Fruit fly (Drosophila melanogaster) whole organism, embryonic: ENCODE results near the gene Slimp.
A peak's percentile ranks its signal among the peaks of the same experiment; 100 is the strongest.

ENCODE experiments used
- ATbp ChIP-seq: fragments of 200-800 bp; sonication (Bioruptor generic); optimal IDR thresholded peaks from 2 replicates; lab custom pipeline; 2017; ENCODE audit warnings: missing biosample characterization, mild to moderate bottlenecking, missing genetic modification characterization, missing genetic modification reagents
- Adf1 ChIP-seq: fragments of 200-800 bp; sonication (Bioruptor generic); IDR thresholded peaks from 2 replicates; pipeline ENCODE4 v1.3.6; 2022; ENCODE audit warnings: missing biosample characterization, missing genetic modification characterization
- BtbVII ChIP-seq: fragments of 200-800 bp; sonication (Bioruptor generic); optimal IDR thresholded peaks from 3 replicates; lab custom pipeline; 2017; ENCODE audit warnings: missing biosample characterization, mild to moderate bottlenecking, missing genetic modification characterization
- Bteb2 ChIP-seq: fragments of 200-800 bp; sonication (Bioruptor generic); optimal IDR thresholded peaks from 2 replicates; lab custom pipeline; 2016; ENCODE audit warnings: missing biosample characterization, missing genetic modification characterization
- CG10267 ChIP-seq: fragments of 200-800 bp; sonication (Bioruptor generic); optimal IDR thresholded peaks from 2 replicates; lab custom pipeline; 2018; ENCODE audit warnings: missing biosample characterization, mild to moderate bottlenecking, missing genetic modification characterization, moderate library complexity
- CG10431 ChIP-seq: fragments of 200-800 bp; sonication (Bioruptor generic); optimal IDR thresholded peaks from 3 replicates; lab custom pipeline; 2018; ENCODE audit warnings: missing biosample characterization, mild to moderate bottlenecking, missing genetic modification characterization
- CG11456 ChIP-seq: fragments of 200-800 bp; sonication (Bioruptor generic); IDR thresholded peaks from 3 replicates; pipeline ENCODE4 v1.3.6; 2022; ENCODE audit warnings: missing biosample characterization, missing genetic modification characterization
- CG1233 ChIP-seq: fragments of 200-800 bp; sonication (Bioruptor generic); optimal IDR thresholded peaks from 4 replicates; lab custom pipeline; 2018; ENCODE audit warnings: missing biosample characterization, mild to moderate bottlenecking, missing genetic modification characterization
- CG15011 ChIP-seq: fragments of 200-800 bp; sonication (Bioruptor generic); optimal IDR thresholded peaks from 3 replicates; lab custom pipeline; 2018; ENCODE audit warnings: missing biosample characterization, mild to moderate bottlenecking, missing genetic modification characterization
- CG15601 ChIP-seq: fragments of 200-800 bp; sonication (Bioruptor generic); optimal IDR thresholded peaks from 3 replicates; lab custom pipeline; 2019; ENCODE audit warnings: missing biosample characterization, mild to moderate bottlenecking, missing genetic modification characterization, moderate library complexity
- CG15696 ChIP-seq: fragments of 200-800 bp; sonication (Bioruptor generic); optimal IDR thresholded peaks from 2 replicates; lab custom pipeline; 2019; ENCODE audit warnings: missing biosample characterization, mild to moderate bottlenecking, missing genetic modification characterization, moderate library complexity
- CG18262 ChIP-seq: fragments of 200-800 bp; optimal IDR thresholded peaks from 3 replicates; lab custom pipeline; 2019; ENCODE audit warnings: missing biosample characterization, mild to moderate bottlenecking, missing genetic modification characterization, moderate library complexity
- CG3065 ChIP-seq: fragments of 200-800 bp; sonication (Bioruptor generic); optimal IDR thresholded peaks from 2 replicates; lab custom pipeline; 2016; ENCODE audit warnings: missing biosample characterization, missing genetic modification characterization
- CG31441 ChIP-seq: fragments of 200-800 bp; sonication (Bioruptor generic); IDR thresholded peaks from 2 replicates; pipeline ENCODE4 v1.3.6; 2022; ENCODE audit warnings: missing biosample characterization, missing genetic modification characterization
- CG3407 ChIP-seq: fragments of 200-800 bp; sonication (Bioruptor generic); optimal IDR thresholded peaks from 2 replicates; lab custom pipeline; 2018; ENCODE audit warnings: missing biosample characterization, mild to moderate bottlenecking, missing genetic modification characterization
- CG8388 ChIP-seq: fragments of 200-800 bp; sonication (Bioruptor generic); optimal IDR thresholded peaks from 2 replicates; lab custom pipeline; 2019; ENCODE audit warnings: missing biosample characterization, mild to moderate bottlenecking, missing genetic modification characterization, moderate library complexity
- CG9797 ChIP-seq: fragments of 200-800 bp; sonication (Bioruptor generic); optimal IDR thresholded peaks from 3 replicates; lab custom pipeline; 2018; ENCODE audit warnings: missing biosample characterization, mild to moderate bottlenecking, missing genetic modification characterization
- CoRest ChIP-seq: fragments of 200-800 bp; sonication (Bioruptor generic); optimal IDR thresholded peaks from 3 replicates; lab custom pipeline; 2018; ENCODE audit warnings: missing biosample characterization, mild to moderate bottlenecking, missing genetic modification characterization, moderate library complexity
- D ChIP-seq, 2 experiments: fragments of 200-800 bp in 1 of 2; fragments of >200 bp in 1 of 2; sonication (Bioruptor generic) in 1 of 2; optimal IDR thresholded peaks; 2 replicates in 1 of 2; 3 replicates in 1 of 2; lab custom pipeline; 2017; ENCODE audit warnings: mild to moderate bottlenecking in 1 of 2, missing biosample characterization in 1 of 2, missing genetic modification characterization in 1 of 2, missing genetic modification reagents in 1 of 2
- Dfd ChIP-seq, 2 experiments: fragments of >200 bp; optimal IDR thresholded peaks; 2 replicates each; lab custom pipeline; 2017; ENCODE audit warnings: missing biosample characterization in 2 of 2, missing genetic modification characterization in 2 of 2
- Dp ChIP-seq: fragments of 200-800 bp; sonication (Bioruptor generic); optimal IDR thresholded peaks from 2 replicates; lab custom pipeline; 2018; ENCODE audit warnings: missing biosample characterization, mild to moderate bottlenecking, missing genetic modification characterization, moderate library complexity
- Gug ChIP-seq: fragments of 200-800 bp; sonication (Bioruptor generic); IDR thresholded peaks from 4 replicates; pipeline ENCODE4 v1.3.6; 2022; ENCODE audit warnings: missing biosample characterization, missing genetic modification characterization
- HLH4C ChIP-seq: fragments of 200-800 bp; sonication (Bioruptor generic); IDR thresholded peaks from 3 replicates; pipeline ENCODE4 v1.3.6; 2022; ENCODE audit warnings: missing biosample characterization, missing genetic modification characterization; ENCODE audit not compliant: partially characterized antibody
- Hand ChIP-seq: fragments of 200-800 bp; sonication (Bioruptor generic); optimal IDR thresholded peaks from 2 replicates; lab custom pipeline; 2017; ENCODE audit warnings: mild to moderate bottlenecking, missing biosample characterization, missing genetic modification reagents, missing genetic modification characterization
- Jarid2 ChIP-seq: fragments of 200-800 bp; sonication (Bioruptor generic); optimal IDR thresholded peaks from 3 replicates; lab custom pipeline; 2017; ENCODE audit warnings: mild to moderate bottlenecking, missing biosample characterization, missing genetic modification reagents, missing genetic modification characterization
- MTF-1 ChIP-seq: fragments of 200-800 bp; sonication (Bioruptor generic); optimal IDR thresholded peaks from 2 replicates; lab custom pipeline; 2018; ENCODE audit warnings: missing biosample characterization, mild to moderate bottlenecking, missing genetic modification characterization, borderline replicate concordance
- Mrtf ChIP-seq: fragments of 200-800 bp; sonication (Bioruptor generic); IDR thresholded peaks from 3 replicates; pipeline ENCODE4 v1.3.6; 2022; ENCODE audit warnings: missing biosample characterization, missing genetic modification characterization
- Opbp ChIP-seq: fragments of 200-800 bp; sonication (Bioruptor generic); IDR thresholded peaks from 3 replicates; pipeline ENCODE4 v1.3.6; 2022; ENCODE audit warnings: missing biosample characterization, missing genetic modification characterization; ENCODE audit not compliant: partially characterized antibody
- Spps ChIP-seq: fragments of 200-800 bp; sonication (Bioruptor generic); optimal IDR thresholded peaks from 2 replicates; lab custom pipeline; 2018; ENCODE audit warnings: missing biosample characterization, mild to moderate bottlenecking, missing genetic modification characterization
- TFAM ChIP-seq: fragments of 200-800 bp; sonication (Bioruptor generic); optimal IDR thresholded peaks from 2 replicates; lab custom pipeline; 2017; ENCODE audit warnings: missing biosample characterization, missing genetic modification characterization, inconsistent platforms
- Vsx1 ChIP-seq: fragments of 200-800 bp; sonication (Bioruptor generic); optimal IDR thresholded peaks from 2 replicates; lab custom pipeline; 2017; ENCODE audit warnings: missing biosample characterization, mild to moderate bottlenecking, missing genetic modification characterization, missing genetic modification reagents
- aop ChIP-seq: fragments of 200-800 bp; sonication (Bioruptor generic); IDR thresholded peaks from 2 replicates; pipeline ENCODE4 v1.3.6; 2022; ENCODE audit warnings: missing biosample characterization, missing genetic modification characterization
- br ChIP-seq: fragments of >200 bp; optimal IDR thresholded peaks from 2 replicates; lab custom pipeline; 2017
- corto ChIP-seq: fragments of 200-800 bp; sonication (Bioruptor generic); optimal IDR thresholded peaks from 2 replicates; lab custom pipeline; 2016; ENCODE audit warnings: missing biosample characterization, mild to moderate bottlenecking, missing genetic modification characterization, moderate library complexity
- cwo ChIP-seq: fragments of 200-800 bp; sonication (Bioruptor generic); optimal IDR thresholded peaks from 3 replicates; lab custom pipeline; 2017; ENCODE audit warnings: missing biosample characterization, missing genetic modification characterization, mild to moderate bottlenecking, moderate library complexity, missing genetic modification reagents
- dmrt11E ChIP-seq: fragments of 200-800 bp; sonication (Bioruptor generic); optimal IDR thresholded peaks from 3 replicates; lab custom pipeline; 2018; ENCODE audit warnings: missing biosample characterization, mild to moderate bottlenecking, missing genetic modification characterization, moderate library complexity
- gsb-n ChIP-seq: fragments of 200-800 bp; sonication (Bioruptor generic); optimal IDR thresholded peaks from 3 replicates; lab custom pipeline; 2018; ENCODE audit warnings: missing biosample characterization, mild to moderate bottlenecking, missing genetic modification characterization
- ham ChIP-seq: fragments of 200-800 bp; sonication (Bioruptor generic); IDR thresholded peaks from 2 replicates; pipeline ENCODE4 v1.3.6; 2022; ENCODE audit warnings: missing biosample characterization, missing genetic modification characterization
- hbn ChIP-seq: fragments of 200-800 bp; sonication (Bioruptor generic); IDR thresholded peaks from 2 replicates; pipeline ENCODE4 v1.3.6; 2022; ENCODE audit warnings: missing biosample characterization, missing genetic modification characterization; ENCODE audit not compliant: partially characterized antibody
- inv ChIP-seq: fragments of 200-800 bp; sonication (Bioruptor generic); IDR thresholded peaks from 2 replicates; pipeline ENCODE4 v1.3.6; 2022; ENCODE audit warnings: missing biosample characterization, missing genetic modification characterization; ENCODE audit not compliant: partially characterized antibody
- nerfin-1 ChIP-seq: fragments of 200-800 bp; sonication (Bioruptor generic); optimal IDR thresholded peaks from 3 replicates; lab custom pipeline; 2019; ENCODE audit warnings: missing biosample characterization, mild to moderate bottlenecking, missing genetic modification characterization, moderate library complexity
- nmo ChIP-seq: fragments of 200-800 bp; sonication (Bioruptor generic); optimal IDR thresholded peaks from 2 replicates; lab custom pipeline; 2018; ENCODE audit warnings: missing biosample characterization, mild to moderate bottlenecking, missing genetic modification characterization, moderate library complexity
- pum ChIP-seq: fragments of 200-800 bp; sonication (Bioruptor generic); optimal IDR thresholded peaks from 2 replicates; lab custom pipeline; 2016; ENCODE audit warnings: missing biosample characterization, missing genetic modification characterization
- scrt ChIP-seq: fragments of 200-800 bp; sonication (Bioruptor generic); optimal IDR thresholded peaks from 2 replicates; lab custom pipeline; 2018; ENCODE audit warnings: missing biosample characterization, mild to moderate bottlenecking, missing genetic modification characterization, moderate library complexity
- ssp ChIP-seq: fragments of 200-800 bp; sonication (Bioruptor generic); IDR thresholded peaks from 2 replicates; pipeline ENCODE4 v1.3.6; 2022; ENCODE audit warnings: missing biosample characterization, missing genetic modification characterization
- tap ChIP-seq: fragments of 200-800 bp; optimal IDR thresholded peaks from 3 replicates; lab custom pipeline; 2019; ENCODE audit warnings: missing biosample characterization, mild to moderate bottlenecking, missing genetic modification characterization, moderate library complexity
- twi ChIP-seq: fragments of 200-800 bp; optimal IDR thresholded peaks from 2 replicates; lab custom pipeline; 2019; ENCODE audit warnings: missing biosample characterization, mild to moderate bottlenecking, missing genetic modification characterization, moderate library complexity
- tx ChIP-seq: fragments of 200-800 bp; sonication (Bioruptor generic); optimal IDR thresholded peaks from 2 replicates; lab custom pipeline; 2016; ENCODE audit warnings: missing biosample characterization, missing genetic modification characterization
- zfh2 ChIP-seq: fragments of 200-800 bp; sonication (Bioruptor generic); optimal IDR thresholded peaks from 2 replicates; lab custom pipeline; 2016; ENCODE audit warnings: missing biosample characterization, missing genetic modification characterization

Gene Slimp

DNA sequence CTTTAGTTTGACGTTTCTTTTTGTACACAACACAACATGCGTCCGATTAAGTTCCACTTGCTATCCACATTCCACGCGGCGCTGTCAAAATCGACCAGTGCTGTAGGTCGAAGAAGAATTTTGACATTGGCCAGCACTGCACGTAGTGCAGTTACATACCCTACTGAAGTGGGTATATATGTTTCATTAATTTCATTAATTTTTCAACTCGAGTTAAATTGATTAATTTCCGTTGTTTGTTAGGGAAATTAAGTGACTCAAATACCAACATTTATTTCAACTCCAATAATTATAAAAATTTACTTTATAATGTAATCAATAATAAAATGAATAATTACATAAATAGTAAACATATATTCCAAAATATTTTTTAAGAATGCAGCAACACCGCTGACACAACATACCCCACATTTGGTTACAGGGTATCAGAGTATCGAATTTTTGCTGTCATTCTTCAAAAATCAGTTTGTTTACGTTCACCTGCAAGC lies 39.8 kb downstream of the Slimp start, which contains the start of the genes eIF4EHP and CG18428 (continued):
- TF ChIP-seq CG10431 (GFP tag; lab: Kevin White, UChicago) (peak; percentile 98), twi (tag; lab: Kevin White, UChicago) (peak; percentile 99), Dfd (GFP tag; optimal IDR thresholded peaks at IDR 0.05; lab: Kevin White, UChicago) (no peak), ham (0 out of 2 replicates have a peak, but pooled peaks have one; percentile 96), zfh2 (GFP tag; lab: Kevin White, UChicago) (peak; percentile 89), CG8388 (GFP tag; lab: Kevin White, UChicago) (peak; percentile 98), CG11456 (GFP tag; lab: Robert Waterston, UW) (peak; percentile 98), CoRest (tag; lab: Kevin White, UChicago) (peak; percentile 100), pum (GFP tag; lab: Kevin White, UChicago) (peak; percentile 85), Dp (peak; percentile 54), hbn (GFP tag; lab: Robert Waterston, UW) (no peak), aop (GFP tag; lab: Robert Waterston, UW) (no peak; the same call in 1 of the 2 replicates), CG3065 (GFP tag; lab: Kevin White, UChicago) (peak; percentile 98), HLH4C (GFP tag; lab: Robert Waterston, UW) (no peak), CG15696 (tag; lab: Kevin White, UChicago) (peak; percentile 100), ATbp (GFP tag; lab: Kevin White, UChicago) (peak; percentile 97), br (lab: Kevin White, UChicago) (no peak), inv (GFP tag; lab: Robert Waterston, UW) (no peak), Mrtf (GFP tag; lab: Robert Waterston, UW) (no peak; the same call in 1 of the 3 replicates), TFAM (GFP tag; lab: Kevin White, UChicago) (peak; percentile 87), ssp (GFP tag; lab: Robert Waterston, UW) (no peak), tap (tag; lab: Kevin White, UChicago) (peak; percentile 99), Gug (GFP tag; lab: Robert Waterston, UW) (peak; percentile 96), tx (GFP tag; lab: Kevin White, UChicago) (peak; percentile 69), Spps (peak; percentile 99), corto (peak; percentile 82), cwo (GFP tag; lab: Kevin White, UChicago) (peak; percentile 98), D (optimal IDR thresholded peaks at IDR 0.05; lab: Kevin White, UChicago) (no peak), D (GFP tag; optimal IDR thresholded peaks at IDR 0.05; lab: Kevin White, UChicago) (peak; percentile 99), Adf1 (GFP tag; lab: Robert Waterston, UW) (no peak), BtbVII (GFP tag; lab: Kevin White, UChicago) (peak; percentile 99), dmrt11E (tag; lab: Kevin White, UChicago) (peak; percentile 100), CG9797 (GFP tag; lab: Kevin White, UChicago) (peak; percentile 54), CG18262 (tag; lab: Kevin White, UChicago) (peak; percentile 99), Bteb2 (GFP tag; lab: Kevin White, UChicago) (peak; percentile 90), MTF-1 (peak; percentile 95), CG31441 (no peak), Hand (GFP tag; lab: Kevin White, UChicago) (peak; percentile 99), Jarid2 (GFP tag; lab: Kevin White, UChicago) (peak; percentile 91), CG15601 (tag; lab: Kevin White, UChicago) (peak; percentile 99), scrt (peak; percentile 99), nerfin-1 (tag; lab: Kevin White, UChicago) (peak; percentile 99), Vsx1 (peak; percentile 94), nmo (peak; percentile 100), CG15011 (GFP tag; lab: Kevin White, UChicago) (peak; percentile 99), CG3407 (GFP tag; lab: Kevin White, UChicago) (peak; percentile 95), CG1233 (GFP tag; lab: Kevin White, UChicago) (peak; percentile 99), Opbp (no peak), CG10267 (tag; lab: Kevin White, UChicago) (peak; percentile 100), gsb-n (peak; percentile 99)
